Worm (Caenorhabditis elegans) whole organism, L1 larva: ENCODE measurements around the gene C45G9.6.

Experiments
- aha-1 ChIP-seq: fragments of 150-350 bp; optimal IDR thresholded peaks from 2 replicates; lab custom pipeline; 2014; ENCODE audit warnings: missing biosample characterization, missing genetic modification characterization
- ces-1 ChIP-seq: fragments of 150-350 bp; optimal IDR thresholded peaks from 2 replicates; lab custom pipeline; 2014; ENCODE audit warnings: missing biosample characterization, missing genetic modification reagents, missing genetic modification characterization
- efl-3 ChIP-seq: fragments of 200-800 bp; sonication (Bioruptor generic); optimal IDR thresholded peaks from 2 replicates; lab custom pipeline; 2018; ENCODE audit warnings: mild to moderate bottlenecking, missing genetic modification characterization, missing compliant biosample characterization
- fos-1 ChIP-seq: fragments of 150-350 bp; optimal IDR thresholded peaks from 2 replicates; lab custom pipeline; 2014; ENCODE audit warnings: missing biosample characterization, missing genetic modification characterization
- lsy-2 ChIP-seq, 2 experiments: fragments of 150-350 bp; optimal IDR thresholded peaks; 2 replicates each; lab custom pipeline; 2014; ENCODE audit warnings: missing biosample characterization in 2 of 2, missing genetic modification characterization in 2 of 2
- mep-1 ChIP-seq: fragments of 150-350 bp; optimal IDR thresholded peaks from 2 replicates; lab custom pipeline; 2014; ENCODE audit warnings: missing biosample characterization, missing genetic modification characterization
- nhr-20 ChIP-seq: sonication (generic microtip); optimal IDR thresholded peaks from 2 replicates; lab custom pipeline; 2016; ENCODE audit warnings: mild to moderate bottlenecking, missing genetic modification characterization, missing compliant biosample characterization
- nhr-77 ChIP-seq: fragments of 150-350 bp; optimal IDR thresholded peaks from 2 replicates; lab custom pipeline; 2014; ENCODE audit warnings: missing biosample characterization, missing genetic modification characterization
- skn-1 ChIP-seq: fragments of 150-350 bp; optimal IDR thresholded peaks from 2 replicates; lab custom pipeline; 2014; ENCODE audit warnings: missing biosample characterization, missing genetic modification characterization
- tbx-2 ChIP-seq: sonication (generic microtip); optimal IDR thresholded peaks from 2 replicates; lab custom pipeline; 2016; ENCODE audit warnings: missing genetic modification characterization, missing compliant biosample characterization
- unc-130 ChIP-seq: fragments of 150-350 bp; optimal IDR thresholded peaks from 2 replicates; lab custom pipeline; 2017; ENCODE audit warnings: missing biosample characterization, missing genetic modification characterization, inconsistent platforms
- zag-1 ChIP-seq: fragments of 150-350 bp; optimal IDR thresholded peaks from 2 replicates; lab custom pipeline; 2014; ENCODE audit warnings: missing biosample characterization, missing genetic modification characterization
- ztf-11 ChIP-seq, 2 experiments: sonication (generic microtip); optimal IDR thresholded peaks; 2 replicates each; lab custom pipeline; 2016 to 2017; ENCODE audit warnings: missing genetic modification characterization in 2 of 2, missing biosample characterization in 1 of 2, missing compliant biosample characterization in 1 of 2

- TF ChIP-seq efl-3 (GFP tag; lab: Kevin White, UChicago) = no peak
- TF ChIP-seq tbx-2 = peak; percentile 45
- no peak for TF ChIP-seq ces-1 (GFP tag; lab: Kevin White, UChicago)
- peak; percentile 33 for TF ChIP-seq mep-1 (tag; lab: Kevin White, UChicago)
- peak; percentile 60 for TF ChIP-seq nhr-77 (tag; lab: Kevin White, UChicago)
- TF ChIP-seq nhr-20 (tag; lab: Kevin White, UChicago) = peak; percentile 38
- peak; percentile 15 for TF ChIP-seq fos-1
- TF ChIP-seq unc-130 = no peak
- TF ChIP-seq lsy-2 (tag; optimal IDR thresholded peaks at IDR 0.05; lab: Kevin White, UChicago) = peak; percentile 43 to 78
- peak; percentile 58 for TF ChIP-seq skn-1 (tag; lab: Kevin White, UChicago)
- no peak for TF ChIP-seq aha-1 (tag; lab: Kevin White, UChicago)
- TF ChIP-seq ztf-11 (tag; optimal IDR thresholded peaks at IDR 0.05; lab: Kevin White, UChicago) = no peak
- TF ChIP-seq zag-1 (tag; lab: Kevin White, UChicago) = no peak
Measured at ce11 chrIII:5024393-5024964, 11.8 kb upstream of the C45G9.6 start, which contains the start of gene pcf-11.
